Worm (Caenorhabditis elegans) whole organism, L2 larva: Measurements from ENCODE around the gene bath-45.

Experiments used
- C34F6.9 ChIP-seq: fragments of 150-350 bp; optimal IDR thresholded peaks from 2 replicates; lab custom pipeline; 2014; ENCODE audit warnings: missing biosample characterization, missing genetic modification characterization
- F13H6.1 ChIP-seq: sonication (generic microtip); optimal IDR thresholded peaks from 2 replicates; lab custom pipeline; 2016; ENCODE audit warnings: missing genetic modification characterization, missing compliant biosample characterization
- R02D3.7 ChIP-seq: fragments of 150-350 bp; optimal IDR thresholded peaks from 2 replicates; lab custom pipeline; 2014; ENCODE audit warnings: missing biosample characterization, missing genetic modification characterization
- Y55F3AM.14 ChIP-seq: fragments of 200-800 bp; sonication (Bioruptor generic); optimal IDR thresholded peaks from 2 replicates; lab custom pipeline; 2018; ENCODE audit warnings: mild to moderate bottlenecking, missing genetic modification characterization, missing compliant biosample characterization
- ZK546.5 ChIP-seq: sonication (generic microtip); optimal IDR thresholded peaks from 2 replicates; lab custom pipeline; 2017; ENCODE audit warnings: missing biosample characterization, missing genetic modification characterization
- alr-1 ChIP-seq: fragments of 150-350 bp; optimal IDR thresholded peaks from 2 replicates; lab custom pipeline; 2014; ENCODE audit warnings: missing biosample characterization, missing genetic modification characterization
- aly-2 ChIP-seq: fragments of 150-350 bp; optimal IDR thresholded peaks from 2 replicates; lab custom pipeline; 2014; ENCODE audit warnings: missing biosample characterization, missing genetic modification characterization
- ama-1 ChIP-seq: fragments of 150-350 bp; optimal IDR thresholded peaks from 2 replicates; lab custom pipeline; 2018; ENCODE audit warnings: inconsistent platforms
- blmp-1 ChIP-seq: sonication (generic microtip); optimal IDR thresholded peaks from 2 replicates; lab custom pipeline; 2017; ENCODE audit warnings: missing genetic modification characterization, mild to moderate bottlenecking, missing compliant biosample characterization, antibody characterized with exemption, moderate library complexity; ENCODE audit not compliant: insufficient read depth
- ceh-16 ChIP-seq: fragments of 150-350 bp; optimal IDR thresholded peaks from 2 replicates; lab custom pipeline; 2014; ENCODE audit warnings: missing biosample characterization, missing genetic modification characterization
- crh-2 ChIP-seq: sonication (generic microtip); optimal IDR thresholded peaks from 2 replicates; lab custom pipeline; 2017; ENCODE audit warnings: missing biosample characterization, missing genetic modification characterization
- dmd-4 ChIP-seq: sonication (generic microtip); optimal IDR thresholded peaks from 2 replicates; lab custom pipeline; 2017; ENCODE audit warnings: missing biosample characterization, missing genetic modification characterization
- elt-1 ChIP-seq: fragments of 150-350 bp; optimal IDR thresholded peaks from 2 replicates; lab custom pipeline; 2014; ENCODE audit warnings: missing biosample characterization, missing genetic modification characterization
- elt-3 ChIP-seq: sonication (generic microtip); optimal IDR thresholded peaks from 2 replicates; lab custom pipeline; 2017; ENCODE audit warnings: missing biosample characterization, missing genetic modification characterization
- fos-1 ChIP-seq: fragments of 150-350 bp; optimal IDR thresholded peaks from 2 replicates; lab custom pipeline; 2014; ENCODE audit warnings: missing biosample characterization, missing genetic modification characterization
- gmeb-1 ChIP-seq: fragments of 150-350 bp; optimal IDR thresholded peaks from 2 replicates; lab custom pipeline; 2014; ENCODE audit warnings: missing biosample characterization, missing genetic modification characterization
- lin-11 ChIP-seq: fragments of 150-350 bp; sonication (generic microtip); optimal IDR thresholded peaks from 2 replicates; lab custom pipeline; 2014; ENCODE audit warnings: missing biosample characterization, missing genetic modification characterization, inconsistent platforms, mixed read lengths
- lin-39 ChIP-seq: fragments of 150-350 bp; optimal IDR thresholded peaks from 2 replicates; lab custom pipeline; 2014; ENCODE audit warnings: missing biosample characterization, missing genetic modification reagents, missing genetic modification characterization
- lsy-2 ChIP-seq, 2 experiments: fragments of 150-350 bp in 1 of 2; sonication (generic microtip) in 1 of 2; optimal IDR thresholded peaks; 2 replicates each; lab custom pipeline; 2014 to 2017; ENCODE audit warnings: missing biosample characterization in 2 of 2, missing genetic modification characterization in 2 of 2
- mab-5 ChIP-seq: fragments of 150-350 bp; optimal IDR thresholded peaks from 2 replicates; lab custom pipeline; 2014; ENCODE audit warnings: missing biosample characterization, missing genetic modification characterization
- mbf-1 ChIP-seq: sonication (generic microtip); optimal IDR thresholded peaks from 2 replicates; lab custom pipeline; 2017; ENCODE audit warnings: missing biosample characterization, missing genetic modification characterization
- nhr-10 ChIP-seq: sonication (generic microtip); optimal IDR thresholded peaks from 2 replicates; lab custom pipeline; 2017; ENCODE audit warnings: missing biosample characterization, missing genetic modification characterization
- nhr-11 ChIP-seq: fragments of 150-350 bp; optimal IDR thresholded peaks from 2 replicates; lab custom pipeline; 2014; ENCODE audit warnings: missing biosample characterization, missing genetic modification characterization
- nhr-12 ChIP-seq: fragments of 150-350 bp; optimal IDR thresholded peaks from 2 replicates; lab custom pipeline; 2014; ENCODE audit warnings: missing biosample characterization, missing genetic modification characterization
- nhr-129 ChIP-seq: fragments of 150-350 bp; optimal IDR thresholded peaks from 2 replicates; lab custom pipeline; 2014; ENCODE audit warnings: missing biosample characterization, missing genetic modification characterization
- nhr-21 ChIP-seq: fragments of 150-350 bp; optimal IDR thresholded peaks from 2 replicates; lab custom pipeline; 2014; ENCODE audit warnings: missing biosample characterization, missing genetic modification characterization
- nhr-237 ChIP-seq: fragments of 150-350 bp; optimal IDR thresholded peaks from 2 replicates; lab custom pipeline; 2014; ENCODE audit warnings: missing biosample characterization, missing genetic modification characterization
- nhr-25 ChIP-seq: fragments of 150-350 bp; sonication (generic microtip); optimal IDR thresholded peaks from 3 replicates; lab custom pipeline; 2014; ENCODE audit warnings: missing biosample characterization, missing genetic modification characterization
- nhr-6 ChIP-seq: fragments of 150-350 bp; optimal IDR thresholded peaks from 2 replicates; lab custom pipeline; 2014; ENCODE audit warnings: missing biosample characterization, missing genetic modification characterization
- nhr-77 ChIP-seq: fragments of 150-350 bp; optimal IDR thresholded peaks from 2 replicates; lab custom pipeline; 2014; ENCODE audit warnings: missing biosample characterization, missing genetic modification characterization
- peb-1 ChIP-seq: fragments of 150-350 bp; optimal IDR thresholded peaks from 2 replicates; lab custom pipeline; 2014; ENCODE audit warnings: missing biosample characterization, missing genetic modification characterization
- sem-4 ChIP-seq: fragments of 150-350 bp; optimal IDR thresholded peaks from 2 replicates; lab custom pipeline; 2014; ENCODE audit warnings: missing biosample characterization, missing genetic modification reagents, missing genetic modification characterization
- sma-3 ChIP-seq: sonication (generic microtip); optimal IDR thresholded peaks from 2 replicates; lab custom pipeline; 2016; ENCODE audit warnings: missing genetic modification reagents, missing genetic modification characterization, missing compliant biosample characterization
- sma-9 ChIP-seq, 2 experiments: fragments of 150-350 bp in 1 of 2; sonication (generic microtip) in 1 of 2; optimal IDR thresholded peaks; 2 replicates each; lab custom pipeline; 2014 to 2016; ENCODE audit warnings: missing genetic modification characterization in 2 of 2, mild to moderate bottlenecking in 1 of 2, missing biosample characterization in 1 of 2, missing compliant biosample characterization in 1 of 2, missing genetic modification reagents in 1 of 2, moderate library complexity in 1 of 2
- snpc-4 ChIP-seq: fragments of 150-350 bp; optimal IDR thresholded peaks from 2 replicates; lab custom pipeline; 2014; ENCODE audit warnings: missing biosample characterization, missing genetic modification characterization
- unc-55 ChIP-seq: fragments of 150-350 bp; sonication (generic microtip); optimal IDR thresholded peaks from 3 replicates; lab custom pipeline; 2014; ENCODE audit warnings: missing biosample characterization, missing genetic modification reagents, missing genetic modification characterization
- unc-62 ChIP-seq: fragments of 150-350 bp; optimal IDR thresholded peaks from 2 replicates; lab custom pipeline; 2014; ENCODE audit warnings: missing biosample characterization, missing genetic modification reagents, missing genetic modification characterization
- zag-1 ChIP-seq: fragments of 150-350 bp; optimal IDR thresholded peaks from 2 replicates; lab custom pipeline; 2014; ENCODE audit warnings: missing biosample characterization, missing genetic modification characterization
- ztf-1 ChIP-seq: fragments of 200-800 bp; sonication (Bioruptor generic); conservative IDR thresholded peaks from 2 replicates; pipeline ENCODE4 v1.3.6; 2022; ENCODE audit warnings: missing genetic modification characterization, missing compliant biosample characterization
- ztf-11 ChIP-seq: sonication (generic microtip); optimal IDR thresholded peaks from 2 replicates; lab custom pipeline; 2017; ENCODE audit warnings: missing biosample characterization, missing genetic modification characterization
- ztf-4 ChIP-seq: fragments of 150-350 bp; optimal IDR thresholded peaks from 2 replicates; lab custom pipeline; 2014; ENCODE audit warnings: missing biosample characterization, missing genetic modification characterization

bath-45 gene

DNA sequence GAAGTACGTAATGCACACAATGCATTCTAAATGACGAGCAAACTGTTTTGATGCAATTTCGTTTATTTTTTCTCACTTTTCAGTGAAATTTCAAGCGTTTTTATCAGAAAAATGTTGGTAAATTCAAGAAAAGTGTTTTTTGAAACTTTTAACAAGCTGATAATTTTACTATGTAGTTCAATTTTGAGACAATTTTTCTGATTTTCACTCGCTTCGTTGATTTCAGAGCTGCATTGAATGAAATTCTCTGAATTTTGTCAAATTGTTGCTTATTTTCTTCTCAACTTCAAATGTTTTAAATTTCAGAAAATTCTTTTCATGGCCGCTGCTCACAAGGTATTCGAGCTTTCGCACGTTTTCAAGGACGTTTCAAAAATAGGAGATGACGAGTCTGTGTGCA is at the start of gene bath-45:
Gene bath-45, plus strand, starts transcription at position 301 of the 400 bp plus-strand sequence.
- TF ChIP-seq ztf-1 (no peak), nhr-77 (tag; lab: Kevin White, UChicago) (no peak), ceh-16 (tag; lab: Kevin White, UChicago) (no peak), unc-55 (GFP tag; lab: Kevin White, UChicago) (no peak), crh-2 (no peak), sma-3 (GFP tag; lab: Kevin White, UChicago) (no peak), Y55F3AM.14 (GFP tag; lab: Kevin White, UChicago) (no peak), lin-39 (tag; lab: Kevin White, UChicago) (no peak), nhr-129 (no peak), nhr-12 (tag; lab: Kevin White, UChicago) (no peak), ZK546.5 (no peak), ama-1 (lab: Kevin White, UChicago) (no peak), unc-62 (GFP tag; lab: Kevin White, UChicago) (no peak), mab-5 (tag; lab: Kevin White, UChicago) (no peak)

ce11 chrII:13073102-13073501 is 49.7 kb upstream of the bath-45 start, which contains the start of gene F42G4.5:
F42G4.5 (plus strand) TSS chrII:13073480.
- TF ChIP-seq ztf-1 (no peak), fos-1 (tag; lab: Kevin White, UChicago) (peak; percentile 79), ama-1 (lab: Kevin White, UChicago) (no peak), sma-3 (GFP tag; lab: Kevin White, UChicago) (no peak), nhr-129 (no peak), lsy-2 (tag; optimal IDR thresholded peaks at IDR 0.05; lab: Kevin White, UChicago) (no peak), crh-2 (no peak), unc-55 (GFP tag; lab: Kevin White, UChicago) (no peak), sma-9 (GFP tag; optimal IDR thresholded peaks at IDR 0.05; lab: Kevin White, UChicago) (peak; percentile 1), sma-9 (tag; optimal IDR thresholded peaks at IDR 0.05; lab: Kevin White, UChicago) (no peak), blmp-1 (no peak), ztf-4 (no peak), zag-1 (no peak)

- TF ChIP-seq aly-2 (no peak), snpc-4 (no peak)
These were observed 49.1 kb upstream of the bath-45 start for ce11 chrII:13073742-13074141.

ce11 chrII:13076301-13076916 is 46.4 kb upstream of the bath-45 start:
- no peak for TF ChIP-seq nhr-21 (tag; lab: Kevin White, UChicago)
- TF ChIP-seq unc-55 (GFP tag; lab: Kevin White, UChicago): no peak
- no peak for TF ChIP-seq crh-2
- TF ChIP-seq elt-3 (tag; lab: Kevin White, UChicago): no peak
- TF ChIP-seq ama-1 (lab: Kevin White, UChicago): no peak
- no peak for TF ChIP-seq aly-2
- no peak for TF ChIP-seq R02D3.7 (tag; lab: Kevin White, UChicago)
- no peak for TF ChIP-seq nhr-11 (tag; lab: Kevin White, UChicago)
- no peak for TF ChIP-seq F13H6.1 (tag; lab: Kevin White, UChicago)
- peak; percentile 48 for TF ChIP-seq fos-1 (tag; lab: Kevin White, UChicago)
- peak; percentile 26 for TF ChIP-seq sma-9 (GFP tag; optimal IDR thresholded peaks at IDR 0.05; lab: Kevin White, UChicago)
- TF ChIP-seq sma-9 (tag; optimal IDR thresholded peaks at IDR 0.05; lab: Kevin White, UChicago): no peak
- no peak for TF ChIP-seq unc-62 (GFP tag; lab: Kevin White, UChicago)
- no peak for TF ChIP-seq ceh-16 (tag; lab: Kevin White, UChicago)
- no peak for TF ChIP-seq nhr-6

ce11 chrII:13077746-13078145 is 45.1 kb upstream of the bath-45 start:
- no peak for TF ChIP-seq dmd-4 (tag; lab: Kevin White, UChicago)
- no peak for TF ChIP-seq elt-1 (tag; lab: Kevin White, UChicago)
- TF ChIP-seq ztf-1: no peak
- TF ChIP-seq mbf-1 (tag; lab: Kevin White, UChicago): no peak
- TF ChIP-seq nhr-10 (tag; lab: Kevin White, UChicago): no peak
- TF ChIP-seq unc-55 (GFP tag; lab: Kevin White, UChicago): no peak
- no peak for TF ChIP-seq C34F6.9
- TF ChIP-seq nhr-12 (tag; lab: Kevin White, UChicago): no peak
- no peak for TF ChIP-seq ztf-11 (tag; lab: Kevin White, UChicago)
- TF ChIP-seq nhr-129: no peak
- no peak for TF ChIP-seq R02D3.7 (tag; lab: Kevin White, UChicago)
- TF ChIP-seq zag-1: no peak
- no peak for TF ChIP-seq nhr-25 (tag; lab: Kevin White, UChicago)
- TF ChIP-seq alr-1: no peak
- TF ChIP-seq sma-9 (GFP tag; optimal IDR thresholded peaks at IDR 0.05; lab: Kevin White, UChicago): peak; percentile 82
- TF ChIP-seq sma-9 (tag; optimal IDR thresholded peaks at IDR 0.05; lab: Kevin White, UChicago): no peak
- TF ChIP-seq snpc-4: no peak
- no peak for TF ChIP-seq nhr-11 (tag; lab: Kevin White, UChicago)
- TF ChIP-seq ama-1 (lab: Kevin White, UChicago): no peak
- no peak for TF ChIP-seq sem-4 (tag; lab: Kevin White, UChicago)
- TF ChIP-seq aly-2: no peak
- TF ChIP-seq gmeb-1 (tag; lab: Kevin White, UChicago): peak; percentile 34
- no peak for TF ChIP-seq mab-5 (tag; lab: Kevin White, UChicago)
- no peak for TF ChIP-seq peb-1
- no peak for TF ChIP-seq lin-39 (tag; lab: Kevin White, UChicago)
- TF ChIP-seq lin-11 (tag; lab: Kevin White, UChicago): no peak
- peak; percentile 70 for TF ChIP-seq crh-2
- TF ChIP-seq nhr-6: no peak
- TF ChIP-seq fos-1 (tag; lab: Kevin White, UChicago): peak; percentile 31
- TF ChIP-seq ceh-16 (tag; lab: Kevin White, UChicago): no peak
- no peak for TF ChIP-seq nhr-237 (tag; lab: Kevin White, UChicago)
